Fruit fly (Drosophila melanogaster): Measurements from ENCODE around the gene Rpt3R.

Gene Rpt3R

DNA sequence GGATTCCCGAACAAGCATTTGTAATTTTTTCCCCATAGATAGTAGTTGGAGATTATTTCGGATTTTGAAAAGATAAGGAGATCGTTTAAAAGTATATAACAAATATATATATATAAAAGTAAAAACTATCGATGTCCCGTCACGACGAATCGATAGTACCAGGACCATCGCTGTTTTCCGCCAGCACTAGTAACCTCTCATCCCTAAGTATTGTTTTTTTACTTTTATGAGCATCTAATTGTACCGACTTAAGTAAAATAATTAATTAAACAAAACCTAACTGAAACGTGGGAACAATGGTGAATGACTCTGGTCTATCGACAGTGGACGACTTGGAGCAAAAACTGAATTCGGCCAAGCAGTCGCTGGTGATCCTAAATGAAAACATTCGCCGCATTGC is 15.6 kb downstream of the Rpt3R start, which contains the start of gene Pnn (continued):
- no peak for TF ChIP-seq CG15269 (tag; optimal IDR thresholded peaks at IDR 0.05)
- no peak for TF ChIP-seq caup (GFP tag; optimal IDR thresholded peaks at IDR 0.05; ENCODE audit: severe bottlenecking)
- no peak for TF ChIP-seq CG6683 (GFP tag; optimal IDR thresholded peaks at IDR 0.05)
- no peak for TF ChIP-seq ranshi (GFP tag; IDR thresholded peaks at IDR 0.05)
- no peak for TF ChIP-seq CG1647 (GFP tag; optimal IDR thresholded peaks at IDR 0.05)
- TF ChIP-seq onecut (GFP tag; IDR thresholded peaks at IDR 0.05): no peak
- TF ChIP-seq CG34422 (GFP tag; IDR thresholded peaks at IDR 0.05): no peak
- TF ChIP-seq CG42726 (GFP tag; IDR thresholded peaks at IDR 0.05; ENCODE audit: partially characterized antibody): peak; percentile 87; the same call in 1 of the 2 replicates
- TF ChIP-seq klu (GFP tag; IDR thresholded peaks at IDR 0.05): no peak
- no peak for TF ChIP-seq ems (GFP tag; optimal IDR thresholded peaks at IDR 0.05)
- TF ChIP-seq Nf-YC (tag; optimal IDR thresholded peaks at IDR 0.05): peak; percentile 32
- TF ChIP-seq CG13624 (GFP tag; optimal IDR thresholded peaks at IDR 0.05): no peak
- TF ChIP-seq Dad (GFP tag; optimal IDR thresholded peaks at IDR 0.05): no peak
- peak; percentile 81; the same call in 1 of the 2 replicates for TF ChIP-seq ato (GFP tag; IDR thresholded peaks at IDR 0.05; ENCODE audit: partially characterized antibody)
- no peak for TF ChIP-seq chn (GFP tag; optimal IDR thresholded peaks at IDR 0.05)
- TF ChIP-seq fd102C (GFP tag; optimal IDR thresholded peaks at IDR 0.05): no peak
- TF ChIP-seq CG10366 (GFP tag; IDR thresholded peaks at IDR 0.05): no peak
- TF ChIP-seq oc (tag; optimal IDR thresholded peaks at IDR 0.05): no peak
- no peak for TF ChIP-seq mam (GFP tag; optimal IDR thresholded peaks at IDR 0.05)
- no peak for TF ChIP-seq CG4820 (GFP tag; optimal IDR thresholded peaks at IDR 0.05)
- no peak for TF ChIP-seq CG6854 (GFP tag; optimal IDR thresholded peaks at IDR 0.05)
- no peak for TF ChIP-seq CG14965 (GFP tag; optimal IDR thresholded peaks at IDR 0.05; ENCODE audit: borderline replicate concordance)
- peak; percentile 16 for TF ChIP-seq CG2120 (GFP tag; optimal IDR thresholded peaks at IDR 0.05)
- TF ChIP-seq CG7963 (GFP tag; IDR thresholded peaks at IDR 0.05; ENCODE audit: partially characterized antibody): peak; percentile 87
- no peak for TF ChIP-seq Hr51 (GFP tag; optimal IDR thresholded peaks at IDR 0.05)
- TF ChIP-seq PHDP (tag; optimal IDR thresholded peaks at IDR 0.05): no peak
- no peak for TF ChIP-seq wor (GFP tag; IDR thresholded peaks at IDR 0.05)
- no peak for TF ChIP-seq CG4424 (GFP tag; optimal IDR thresholded peaks at IDR 0.05)
- TF ChIP-seq ro (GFP tag; IDR thresholded peaks at IDR 0.05): no peak
- TF ChIP-seq CG14441 (GFP tag; IDR thresholded peaks at IDR 0.05): no peak
- no peak for TF ChIP-seq CTCF (GFP tag; optimal IDR thresholded peaks at IDR 0.05)

dm6 chr3R:9739793-9740192 is 16.5 kb downstream of the Rpt3R start, which contains the start of gene side-VII:
Gene side-VII, minus strand, starts transcription at chr3R:9739979.
- TF ChIP-seq chinmo (GFP tag; IDR thresholded peaks at IDR 0.05; ENCODE audit: partially characterized antibody) (0 out of 4 replicates have a peak, but pooled peaks have one; percentile 45), CG8478 (optimal IDR thresholded peaks at IDR 0.05) (no peak), mld (GFP tag; IDR thresholded peaks at IDR 0.05; ENCODE audit: partially characterized antibody) (0 out of 3 replicates have a peak, but pooled peaks have one; percentile 4), HLH3B (GFP tag; IDR thresholded peaks at IDR 0.05) (0 out of 2 replicates have a peak, but pooled peaks have one; percentile 28), sna (GFP tag; IDR thresholded peaks at IDR 0.05; ENCODE audit: partially characterized antibody) (0 out of 2 replicates have a peak, but pooled peaks have one; percentile 13), ewg (GFP tag; optimal IDR thresholded peaks at IDR 0.05) (peak; percentile 82), CG31441 (GFP tag; IDR thresholded peaks at IDR 0.05) (no peak), nerfin-1 (tag; optimal IDR thresholded peaks at IDR 0.05) (peak; percentile 96), Hr78 (GFP tag; optimal IDR thresholded peaks at IDR 0.05) (peak in 1 of 2 experiments; percentile 29)
